Worm (Caenorhabditis elegans) whole organism, young adult: ENCODE data around the gene epg-5.

Experiments used
- B0019.2 ChIP-seq: fragments of 200-800 bp; sonication (Bioruptor generic); conservative IDR thresholded peaks from 2 replicates; pipeline ENCODE4 v1.3.6; 2022; ENCODE audit warnings: missing genetic modification reagents, missing genetic modification characterization, missing compliant biosample characterization
- B0035.1 ChIP-seq: sonication (generic microtip); optimal IDR thresholded peaks from 2 replicates; lab custom pipeline; 2016; ENCODE audit warnings: missing genetic modification characterization, mild to moderate bottlenecking, missing compliant biosample characterization, missing genotype, missing genetic modification reagents
- B0261.1 ChIP-seq: sonication (generic microtip); optimal IDR thresholded peaks from 2 replicates; lab custom pipeline; 2016; ENCODE audit warnings: mild to moderate bottlenecking, missing genetic modification characterization, moderate library complexity, missing compliant biosample characterization
- C06A6.2 ChIP-seq: fragments of 200-800 bp; sonication (Bioruptor generic); conservative IDR thresholded peaks from 2 replicates; pipeline ENCODE4 v1.3.6; 2022; ENCODE audit warnings: missing genetic modification characterization, missing compliant biosample characterization
- D2030.7 ChIP-seq: fragments of 200-800 bp; sonication (Bioruptor generic); IDR thresholded peaks from 2 replicates; pipeline ENCODE4 v1.3.6; 2022; ENCODE audit warnings: missing genetic modification reagents, missing genetic modification characterization, missing compliant biosample characterization
- F10E7.11 ChIP-seq: sonication (generic microtip); optimal IDR thresholded peaks from 2 replicates; lab custom pipeline; 2017; ENCODE audit warnings: mild to moderate bottlenecking, missing genetic modification characterization, moderate library complexity, missing compliant biosample characterization
- F37B4.10 ChIP-seq: fragments of 200-800 bp; sonication (Bioruptor generic); IDR thresholded peaks from 2 replicates; pipeline ENCODE4 v1.3.6; 2022; ENCODE audit warnings: missing genetic modification characterization, missing compliant biosample characterization
- F49E8.2 ChIP-seq: sonication (generic microtip); optimal IDR thresholded peaks from 3 replicates; lab custom pipeline; 2017; ENCODE audit warnings: missing genetic modification characterization, mild to moderate bottlenecking, missing compliant biosample characterization, antibody characterized with exemption, moderate library complexity; ENCODE audit not compliant: insufficient read depth
- T07F8.4 ChIP-seq: sonication (generic microtip); optimal IDR thresholded peaks from 2 replicates; lab custom pipeline; 2016; ENCODE audit warnings: mild to moderate bottlenecking, missing genetic modification characterization, moderate library complexity, missing compliant biosample characterization
- Y56A3A.18 ChIP-seq: fragments of 200-800 bp; sonication (Bioruptor generic); IDR thresholded peaks from 2 replicates; pipeline ENCODE4 v1.3.6; 2022; ENCODE audit warnings: missing genetic modification reagents, missing genetic modification characterization, missing compliant biosample characterization
- Y79H2A.3 ChIP-seq: fragments of 200-800 bp; sonication (Bioruptor generic); conservative IDR thresholded peaks from 2 replicates; pipeline ENCODE4 v1.3.6; 2022; ENCODE audit warnings: missing genetic modification reagents, missing genetic modification characterization, missing compliant biosample characterization
- aptf-3 ChIP-seq: fragments of 200-800 bp; sonication (Bioruptor generic); IDR thresholded peaks from 2 replicates; pipeline ENCODE4 v1.3.6; 2022; ENCODE audit warnings: missing genetic modification characterization, missing compliant biosample characterization
- ccch-3 ChIP-seq: fragments of 200-800 bp; sonication (Bioruptor generic); optimal IDR thresholded peaks from 2 replicates; lab custom pipeline; 2018; ENCODE audit warnings: mild to moderate bottlenecking, missing genetic modification characterization, missing compliant biosample characterization
- cebp-2 ChIP-seq: fragments of 200-800 bp; sonication (Bioruptor generic); IDR thresholded peaks from 2 replicates; pipeline ENCODE4 v1.3.6; 2022; ENCODE audit warnings: missing genetic modification characterization, missing compliant biosample characterization
- ceh-100 ChIP-seq: fragments of 200-800 bp; sonication (Bioruptor generic); IDR thresholded peaks from 2 replicates; pipeline ENCODE4 v1.3.6; 2022; ENCODE audit warnings: missing genetic modification reagents, missing genetic modification characterization, missing compliant biosample characterization
- ceh-91 ChIP-seq: fragments of 200-800 bp; sonication (Bioruptor generic); IDR thresholded peaks from 2 replicates; pipeline ENCODE4 v1.3.6; 2022; ENCODE audit warnings: missing genetic modification reagents, missing genetic modification characterization, missing compliant biosample characterization
- chd-7 ChIP-seq: sonication (generic microtip); optimal IDR thresholded peaks from 2 replicates; lab custom pipeline; 2016; ENCODE audit warnings: mild to moderate bottlenecking, missing genetic modification characterization, moderate library complexity, missing compliant biosample characterization
- efl-1 ChIP-seq: fragments of 150-350 bp; optimal IDR thresholded peaks from 2 replicates; lab custom pipeline; 2014; ENCODE audit warnings: missing biosample characterization, missing genetic modification reagents, missing genetic modification characterization
- egl-44 ChIP-seq: fragments of 200-800 bp; sonication (Bioruptor generic); IDR thresholded peaks from 2 replicates; pipeline ENCODE4 v1.3.6; 2022; ENCODE audit warnings: missing genetic modification reagents, missing genetic modification characterization, missing compliant biosample characterization
- egrh-3 ChIP-seq: fragments of 200-800 bp; sonication (Bioruptor generic); IDR thresholded peaks from 2 replicates; pipeline ENCODE4 v1.3.6; 2022; ENCODE audit warnings: missing genetic modification reagents, missing genetic modification characterization, missing compliant biosample characterization
- ets-4 ChIP-seq: fragments of 200-800 bp; sonication (Bioruptor generic); optimal IDR thresholded peaks from 2 replicates; lab custom pipeline; 2018; ENCODE audit warnings: mild to moderate bottlenecking, missing genetic modification characterization, missing compliant biosample characterization
- hrde-1 ChIP-seq: sonication (generic microtip); optimal IDR thresholded peaks from 2 replicates; lab custom pipeline; 2016; ENCODE audit warnings: missing genetic modification characterization, mild to moderate bottlenecking, missing compliant biosample characterization, moderate library complexity, missing genotype, missing genetic modification reagents, borderline replicate concordance
- let-607 ChIP-seq, 2 experiments: fragments of 200-800 bp in 1 of 2; sonication (Bioruptor generic) in 1 of 2; sonication (generic microtip) in 1 of 2; optimal IDR thresholded peaks; 2 replicates each; lab custom pipeline; 2016 to 2018; ENCODE audit warnings: mild to moderate bottlenecking in 2 of 2, missing compliant biosample characterization in 2 of 2, missing genetic modification characterization in 2 of 2, moderate library complexity in 2 of 2, missing genotype in 1 of 2
- lir-1 ChIP-seq: fragments of 200-800 bp; sonication (Bioruptor generic); conservative IDR thresholded peaks from 2 replicates; pipeline ENCODE4 v1.3.6; 2022; ENCODE audit warnings: missing genetic modification reagents, missing genetic modification characterization, missing compliant biosample characterization
- lsy-27 ChIP-seq: sonication (generic microtip); optimal IDR thresholded peaks from 2 replicates; lab custom pipeline; 2017; ENCODE audit warnings: missing genetic modification characterization, mild to moderate bottlenecking, missing compliant biosample characterization, antibody characterized with exemption, missing genotype, borderline replicate concordance; ENCODE audit not compliant: insufficient read depth
- madf-10 ChIP-seq: sonication (generic microtip); optimal IDR thresholded peaks from 2 replicates; lab custom pipeline; 2016; ENCODE audit warnings: mild to moderate bottlenecking, missing genetic modification characterization, missing compliant biosample characterization
- madf-8 ChIP-seq: fragments of 200-800 bp; sonication (Bioruptor generic); conservative IDR thresholded peaks from 2 replicates; pipeline ENCODE4 v1.3.6; 2022; ENCODE audit warnings: missing genetic modification reagents, missing genetic modification characterization, missing compliant biosample characterization
- mes-4 ChIP-seq: sonication (generic microtip); optimal IDR thresholded peaks from 2 replicates; lab custom pipeline; 2016; ENCODE audit warnings: missing genotype, missing genetic modification characterization, missing compliant biosample characterization
- nfya-1 ChIP-seq: sonication (generic microtip); optimal IDR thresholded peaks from 2 replicates; lab custom pipeline; 2017; ENCODE audit warnings: antibody characterized with exemption, missing compliant biosample characterization, missing genetic modification characterization, borderline replicate concordance; ENCODE audit not compliant: insufficient read depth
- nfyb-1 ChIP-seq: fragments of 200-800 bp; sonication (Bioruptor generic); IDR thresholded peaks from 2 replicates; pipeline ENCODE4 v1.3.6; 2022; ENCODE audit warnings: missing genetic modification reagents, missing genetic modification characterization, missing compliant biosample characterization
- nhr-120 ChIP-seq: fragments of 200-800 bp; sonication (Bioruptor generic); IDR thresholded peaks from 2 replicates; pipeline ENCODE4 v1.3.6; 2022; ENCODE audit warnings: missing genetic modification characterization, missing compliant biosample characterization
- nhr-179 ChIP-seq: sonication (generic microtip); optimal IDR thresholded peaks from 2 replicates; lab custom pipeline; 2016; ENCODE audit warnings: mild to moderate bottlenecking, missing genetic modification characterization, missing compliant biosample characterization
- nhr-90 ChIP-seq: sonication (generic microtip); optimal IDR thresholded peaks from 2 replicates; lab custom pipeline; 2016; ENCODE audit warnings: missing genotype, mild to moderate bottlenecking, missing genetic modification characterization, missing compliant biosample characterization
- pha-4 ChIP-seq: fragments of 150-350 bp; sonication (generic microtip); optimal IDR thresholded peaks from 2 replicates; lab custom pipeline; 2014; ENCODE audit warnings: missing biosample characterization, missing genetic modification reagents, missing genetic modification characterization
- sdz-38 ChIP-seq: sonication (generic microtip); optimal IDR thresholded peaks from 2 replicates; lab custom pipeline; 2016; ENCODE audit warnings: missing genotype, missing genetic modification characterization, missing compliant biosample characterization
- snpc-1.1 ChIP-seq: sonication (generic microtip); optimal IDR thresholded peaks from 2 replicates; lab custom pipeline; 2017; ENCODE audit warnings: missing genetic modification characterization, mild to moderate bottlenecking, missing compliant biosample characterization, antibody characterized with exemption, moderate library complexity, missing genotype, missing genetic modification reagents; ENCODE audit not compliant: insufficient read depth
- tbp1 ChIP-seq: fragments of 200-800 bp; sonication (Bioruptor generic); optimal IDR thresholded peaks from 2 replicates; lab custom pipeline; 2018; ENCODE audit warnings: mild to moderate bottlenecking, missing genetic modification characterization, missing compliant biosample characterization
- tbx-9 ChIP-seq: sonication (generic microtip); optimal IDR thresholded peaks from 2 replicates; lab custom pipeline; 2016; ENCODE audit warnings: borderline replicate concordance, missing genetic modification characterization, inconsistent platforms, missing compliant biosample characterization
- xnd-1 ChIP-seq: sonication (generic microtip); optimal IDR thresholded peaks from 2 replicates; lab custom pipeline; 2016; ENCODE audit warnings: missing genotype, missing genetic modification reagents, missing genetic modification characterization, missing compliant biosample characterization
- zfh-2 ChIP-seq: fragments of 200-800 bp; sonication (Bioruptor generic); conservative IDR thresholded peaks from 2 replicates; pipeline ENCODE4 v1.3.6; 2022; ENCODE audit warnings: missing genetic modification reagents, missing genetic modification characterization, missing compliant biosample characterization
- zim-3 ChIP-seq: sonication (generic microtip); optimal IDR thresholded peaks from 2 replicates; lab custom pipeline; 2017; ENCODE audit warnings: mild to moderate bottlenecking, missing genetic modification characterization, moderate library complexity, missing compliant biosample characterization
- ztf-25 ChIP-seq: fragments of 200-800 bp; sonication (Bioruptor generic); IDR thresholded peaks from 2 replicates; pipeline ENCODE4 v1.3.6; 2022; ENCODE audit warnings: missing genetic modification reagents, missing genetic modification characterization, missing compliant biosample characterization
- ztf-6 ChIP-seq: fragments of 200-800 bp; sonication (Bioruptor generic); IDR thresholded peaks from 2 replicates; pipeline ENCODE4 v1.3.6; 2022; ENCODE audit warnings: missing genetic modification reagents, missing genetic modification characterization, missing compliant biosample characterization

Gene epg-5

DNA sequence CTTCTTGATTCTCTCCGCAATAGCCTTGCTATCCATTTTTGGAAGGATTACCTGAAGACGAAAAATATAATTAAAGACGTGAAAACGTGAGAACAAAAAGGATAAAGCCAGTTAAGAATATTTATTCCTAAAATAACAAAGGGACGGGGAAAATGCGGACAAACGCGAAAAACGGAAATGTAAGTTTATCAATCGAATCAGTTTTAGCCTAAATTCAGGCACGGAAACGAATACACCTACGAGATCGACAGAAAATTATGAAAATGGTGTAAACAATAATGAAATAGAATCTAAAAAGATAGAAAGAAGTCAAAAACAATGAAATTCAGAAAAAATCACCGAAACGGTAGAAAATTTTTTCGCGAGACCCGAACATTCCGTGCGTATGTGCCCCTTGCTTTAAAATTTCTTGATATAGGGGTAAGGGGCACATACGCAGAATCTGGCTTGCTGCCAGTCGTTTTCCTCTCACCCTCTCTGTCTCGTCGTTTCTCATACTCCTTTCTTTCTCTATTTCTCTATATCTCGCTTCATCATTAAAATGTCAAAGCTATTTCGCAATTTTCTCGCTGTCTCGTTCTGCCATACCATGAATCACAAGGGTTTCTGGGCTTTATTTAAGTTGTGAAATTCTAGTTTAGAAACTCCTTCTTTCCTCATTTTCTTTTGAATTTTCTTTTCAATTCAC, 20.4 kb downstream of the epg-5 start, which contains the start of gene icd-1 (continued):
- TF ChIP-seq egl-44 (GFP tag; lab: Robert Waterston, UW) = 0 out of 2 replicates have a peak, but pooled peaks have one; percentile 33
- TF ChIP-seq, all 124 proteins: peak for 83

DNA sequence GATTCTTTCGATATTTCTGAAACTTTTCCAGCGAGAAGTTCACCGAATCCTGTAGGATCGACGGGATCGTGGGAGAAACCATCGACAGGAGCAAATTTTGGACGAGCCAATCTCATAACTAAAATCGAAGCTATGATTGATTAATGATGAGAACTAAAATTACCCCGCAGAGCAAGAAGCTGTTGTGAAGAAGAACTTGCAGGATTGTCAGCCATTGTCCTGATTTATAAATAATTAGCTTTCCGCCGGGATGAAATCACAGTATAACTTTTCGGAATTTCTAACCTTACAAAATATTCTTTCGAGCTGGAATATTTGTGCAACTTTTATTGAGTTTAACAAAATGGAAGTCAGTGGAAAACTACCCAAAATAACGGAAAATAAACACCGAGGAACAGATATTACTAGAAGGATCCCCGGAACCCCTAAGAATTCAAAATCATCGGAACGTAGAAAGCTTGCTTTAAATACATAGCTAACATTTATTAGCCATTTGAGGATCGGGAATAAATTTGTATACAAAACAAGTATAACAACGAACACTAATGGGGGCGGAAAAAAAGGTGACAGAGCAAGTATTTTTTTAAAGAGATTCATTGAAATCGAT, 21.8 kb downstream of the epg-5 start, which contains the start of gene C56C10.7:
Gene C56C10.7, minus strand, starts transcription at position 312 of the 607 bp plus-strand sequence.
- 0 out of 2 replicates have a peak, but pooled peaks have one; percentile 4 for TF ChIP-seq B0019.2
- peak; percentile 69; the same call in 1 of the 2 replicates for TF ChIP-seq nfyb-1
- TF ChIP-seq C06A6.2 (GFP tag; lab: Robert Waterston, UW) = no peak
- 0 out of 2 replicates have a peak, but pooled peaks have one; percentile 30 for TF ChIP-seq lir-1
- no peak for TF ChIP-seq tbx-9 (tag; lab: Kevin White, UChicago)
- TF ChIP-seq mes-4 (tag; lab: Kevin White, UChicago) = peak; percentile 13
- no peak for TF ChIP-seq T07F8.4 (tag; lab: Kevin White, UChicago)
- TF ChIP-seq sdz-38 (tag; lab: Kevin White, UChicago) = no peak
- TF ChIP-seq pha-4 (tag; lab: Kevin White, UChicago) = no peak
- TF ChIP-seq Y79H2A.3 (GFP tag; lab: Robert Waterston, UW) = no peak
- TF ChIP-seq lsy-27 (tag; lab: Kevin White, UChicago) = no peak
- peak; percentile 77 for TF ChIP-seq chd-7
- TF ChIP-seq snpc-1.1 = peak; percentile 32
- no peak for TF ChIP-seq ccch-3 (GFP tag; lab: Kevin White, UChicago)
- TF ChIP-seq madf-10 (tag; lab: Kevin White, UChicago) = peak; percentile 34
- TF ChIP-seq cebp-2 (GFP tag; lab: Robert Waterston, UW) = peak; percentile 78; the same call in 1 of the 2 replicates
- TF ChIP-seq B0035.1 (tag; lab: Kevin White, UChicago) = peak; percentile 29
- no peak for TF ChIP-seq efl-1 (GFP tag; lab: Kevin White, UChicago)
- peak; percentile 8 for TF ChIP-seq B0261.1 (tag; lab: Kevin White, UChicago)
- no peak for TF ChIP-seq ztf-6 (GFP tag; lab: Robert Waterston, UW)
- TF ChIP-seq egrh-3 (GFP tag; lab: Robert Waterston, UW) = no peak
- TF ChIP-seq ets-4 = no peak
- no peak for TF ChIP-seq ceh-91
- no peak for TF ChIP-seq nfya-1 (tag; lab: Kevin White, UChicago)
- peak; percentile 62 for TF ChIP-seq hrde-1
- TF ChIP-seq let-607 (tag; optimal IDR thresholded peaks at IDR 0.05; lab: Kevin White, UChicago) = peak in 1 of 2 experiments; percentile 35
- TF ChIP-seq nhr-179 = no peak
- peak; percentile 36; the same call in 1 of the 2 replicates for TF ChIP-seq D2030.7 (GFP tag; lab: Robert Waterston, UW)
- no peak for TF ChIP-seq nhr-120 (GFP tag; lab: Robert Waterston, UW)
- TF ChIP-seq F37B4.10 = no peak
- TF ChIP-seq F10E7.11 (tag; lab: Kevin White, UChicago) = peak; percentile 53
- peak; percentile 56 for TF ChIP-seq F49E8.2 (tag; lab: Kevin White, UChicago)
- peak; percentile 38 for TF ChIP-seq xnd-1 (tag; lab: Kevin White, UChicago)
- TF ChIP-seq ceh-100 = peak; percentile 63
- TF ChIP-seq nhr-90 = no peak
- peak; percentile 63 for TF ChIP-seq tbp1 (GFP tag; lab: Kevin White, UChicago)
- TF ChIP-seq Y56A3A.18 (GFP tag; lab: Robert Waterston, UW) = peak; percentile 77
- peak; percentile 39; the same call in 1 of the 2 replicates for TF ChIP-seq madf-8 (GFP tag; lab: Robert Waterston, UW)
- no peak for TF ChIP-seq zfh-2 (GFP tag; lab: Robert Waterston, UW)
- TF ChIP-seq ztf-25 (GFP tag; lab: Robert Waterston, UW) = peak; percentile 66; the same call in 1 of the 2 replicates
- no peak for TF ChIP-seq zim-3 (tag; lab: Kevin White, UChicago)
- peak; percentile 60; the same call in 1 of the 2 replicates for TF ChIP-seq aptf-3 (GFP tag; lab: Robert Waterston, UW)
